Worm (Caenorhabditis elegans): ENCODE results near the gene popl-7.

popl-7 gene

ce11 chrIV:13386043-13386442, 15.6 kb downstream of the popl-7 start, which contains the start of the genes Y62E10A.20, Y62E10A.23 and mdt-9 (continued):
- TF ChIP-seq nhr-237 (tag; optimal IDR thresholded peaks at IDR 0.05) (no peak), snpc-4 (tag; optimal IDR thresholded peaks at IDR 0.05) (peak; percentile 11), fkh-2 (tag; optimal IDR thresholded peaks at IDR 0.05) (no peak), lin-15B (tag; optimal IDR thresholded peaks at IDR 0.05) (peak; percentile 92), R02D3.7 (tag; optimal IDR thresholded peaks at IDR 0.05) (peak; percentile 53), nhr-77 (tag; optimal IDR thresholded peaks at IDR 0.05) (no peak), nhr-43 (tag; optimal IDR thresholded peaks at IDR 0.05; ENCODE audit: poor library complexity, severe bottlenecking) (peak; percentile 43), egl-5 (tag; optimal IDR thresholded peaks at IDR 0.05) (peak; percentile 95), aly-2 (tag; optimal IDR thresholded peaks at IDR 0.05) (no peak), mdl-1 (tag; optimal IDR thresholded peaks at IDR 0.05) (no peak), mml-1 (tag; optimal IDR thresholded peaks at IDR 0.05) (no peak), hmg-11 (tag; optimal IDR thresholded peaks at IDR 0.05) (peak; percentile 66), ceh-82 (tag; optimal IDR thresholded peaks at IDR 0.05) (no peak)

ce11 chrIV:13386903-13387302, 16.4 kb downstream of the popl-7 start, which contains the start of gene lsm-3:
Gene lsm-3 (plus strand): TSS chrIV:13387203.
- no peak for TF ChIP-seq hmg-11 (tag; optimal IDR thresholded peaks at IDR 0.05)
- no peak for TF ChIP-seq nhr-12 (tag; optimal IDR thresholded peaks at IDR 0.05)
- TF ChIP-seq fos-1 (tag; optimal IDR thresholded peaks at IDR 0.05) = no peak
- TF ChIP-seq fkh-2 (tag; optimal IDR thresholded peaks at IDR 0.05) = no peak
- no peak for TF ChIP-seq nhr-237 (tag; optimal IDR thresholded peaks at IDR 0.05)
- no peak for TF ChIP-seq ztf-11 (tag; optimal IDR thresholded peaks at IDR 0.05)
- TF ChIP-seq nhr-77 (tag; optimal IDR thresholded peaks at IDR 0.05) = no peak
- TF ChIP-seq egl-27 (tag; optimal IDR thresholded peaks at IDR 0.05) = no peak
- no peak for TF ChIP-seq aly-2 (tag; optimal IDR thresholded peaks at IDR 0.05)
- no peak for TF ChIP-seq tbx-2 (tag; optimal IDR thresholded peaks at IDR 0.05)
- TF ChIP-seq jun-1 (tag; optimal IDR thresholded peaks at IDR 0.05) = no peak
- no peak for TF ChIP-seq pha-4 (tag; optimal IDR thresholded peaks at IDR 0.05)
- TF ChIP-seq ceh-82 (tag; optimal IDR thresholded peaks at IDR 0.05) = no peak
- no peak for TF ChIP-seq skn-1 (tag; optimal IDR thresholded peaks at IDR 0.05)
- no peak for TF ChIP-seq ceh-16 (tag; optimal IDR thresholded peaks at IDR 0.05)
- no peak for TF ChIP-seq nhr-43 (tag; optimal IDR thresholded peaks at IDR 0.05; ENCODE audit: poor library complexity, severe bottlenecking)
- TF ChIP-seq mml-1 (tag; optimal IDR thresholded peaks at IDR 0.05) = no peak
- TF ChIP-seq pqm-1 (tag; optimal IDR thresholded peaks at IDR 0.05) = no peak
- no peak for TF ChIP-seq ceh-28 (tag; optimal IDR thresholded peaks at IDR 0.05)
- no peak for TF ChIP-seq egl-5 (tag; optimal IDR thresholded peaks at IDR 0.05)

ce11 chrIV:13388779-13389178, 18.3 kb downstream of the popl-7 start:
- TF ChIP-seq aly-2 (tag; optimal IDR thresholded peaks at IDR 0.05) (peak; percentile 49), tbx-2 (tag; optimal IDR thresholded peaks at IDR 0.05) (no peak), nhr-76 (tag; optimal IDR thresholded peaks at IDR 0.05) (no peak), mdl-1 (tag; optimal IDR thresholded peaks at IDR 0.05) (no peak), fkh-10 (GFP tag; optimal IDR thresholded peaks at IDR 0.05) (no peak), ceh-82 (tag; optimal IDR thresholded peaks at IDR 0.05) (no peak), nhr-12 (tag; optimal IDR thresholded peaks at IDR 0.05) (no peak), egl-5 (tag; optimal IDR thresholded peaks at IDR 0.05) (no peak), jun-1 (tag; optimal IDR thresholded peaks at IDR 0.05) (peak; percentile 38), nhr-28 (tag; optimal IDR thresholded peaks at IDR 0.05) (no peak), nhr-43 (tag; optimal IDR thresholded peaks at IDR 0.05; ENCODE audit: poor library complexity, severe bottlenecking) (peak; percentile 54), ZK546.5 (tag; optimal IDR thresholded peaks at IDR 0.05) (no peak), nhr-67 (tag; optimal IDR thresholded peaks at IDR 0.05) (no peak), lsy-12 (tag; optimal IDR thresholded peaks at IDR 0.05) (peak; percentile 51), fkh-2 (tag; optimal IDR thresholded peaks at IDR 0.05) (no peak), zag-1 (tag; optimal IDR thresholded peaks at IDR 0.05) (no peak), elt-1 (tag; optimal IDR thresholded peaks at IDR 0.05) (no peak), sea-2 (GFP tag; optimal IDR thresholded peaks at IDR 0.05) (no peak), fos-1 (tag; optimal IDR thresholded peaks at IDR 0.05) (no peak), eor-1 (tag; optimal IDR thresholded peaks at IDR 0.05) (no peak), mml-1 (tag; optimal IDR thresholded peaks at IDR 0.05) (no peak), hmg-11 (tag; optimal IDR thresholded peaks at IDR 0.05) (peak; percentile 3), lin-39 (tag; optimal IDR thresholded peaks at IDR 0.05) (no peak), daf-12 (tag; optimal IDR thresholded peaks at IDR 0.05) (no peak), ceh-16 (tag; optimal IDR thresholded peaks at IDR 0.05) (no peak), R02D3.7 (tag; optimal IDR thresholded peaks at IDR 0.05) (no peak), unc-62 (GFP tag; optimal IDR thresholded peaks at IDR 0.05) (no peak), nfya-1 (tag; optimal IDR thresholded peaks at IDR 0.05; ENCODE audit: insufficient read depth) (peak; percentile 9), ceh-28 (tag; optimal IDR thresholded peaks at IDR 0.05) (no peak), elt-2 (tag; optimal IDR thresholded peaks at IDR 0.05) (peak; percentile 12), nhr-25 (tag; optimal IDR thresholded peaks at IDR 0.05) (peak; percentile 0), unc-39 (tag; optimal IDR thresholded peaks at IDR 0.05) (no peak), lin-15B (tag; optimal IDR thresholded peaks at IDR 0.05) (no peak), ama-1 (optimal IDR thresholded peaks at IDR 0.05) (peak; percentile 80), elt-3 (tag; optimal IDR thresholded peaks at IDR 0.05) (no peak), egl-27 (tag; optimal IDR thresholded peaks at IDR 0.05) (no peak), nhr-237 (tag; optimal IDR thresholded peaks at IDR 0.05) (no peak), ztf-4 (tag; optimal IDR thresholded peaks at IDR 0.05) (peak; percentile 76), nhr-23 (tag; optimal IDR thresholded peaks at IDR 0.05) (peak; percentile 35), pqm-1 (tag; optimal IDR thresholded peaks at IDR 0.05) (peak; percentile 19), nhr-77 (tag; optimal IDR thresholded peaks at IDR 0.05) (peak; percentile 40), snpc-4 (tag; optimal IDR thresholded peaks at IDR 0.05) (no peak), ceh-9 (tag; optimal IDR thresholded peaks at IDR 0.05) (no peak)

Data from whole organism, L3 larva.